Worm (Caenorhabditis elegans) whole organism, young adult: ENCODE results near the gene pho-13.

Experiments used
- chd-7 ChIP-seq: sonication (generic microtip); optimal IDR thresholded peaks from 2 replicates; lab custom pipeline; 2016; ENCODE audit warnings: mild to moderate bottlenecking, missing genetic modification characterization, moderate library complexity, missing compliant biosample characterization
- rcor-1 ChIP-seq: fragments of 200-800 bp; sonication (Bioruptor generic); IDR thresholded peaks from 2 replicates; pipeline ENCODE4 v1.3.6; 2022; ENCODE audit warnings: missing genetic modification reagents, missing genetic modification characterization, missing compliant biosample characterization

Gene pho-13

ce11 chrII:8755270-8755669 is 51.6 kb downstream of the pho-13 start, which contains the start of gene K08F8.7:
Gene K08F8.7 (minus strand): TSS chrII:8755370.
- no peak for TF ChIP-seq rcor-1 (GFP tag; lab: Robert Waterston, UW)
- no peak for TF ChIP-seq chd-7 (tag; lab: Kevin White, UChicago)
